Worm (Caenorhabditis elegans): ENCODE data around the gene C34C12.7.

The C34C12.7 gene

ce11 chrIII:3435152-3435551 is 53.0 kb downstream of the C34C12.7 start:
- TF ChIP-seq dmd-6 (GFP tag; IDR thresholded peaks at IDR 0.05) = peak; percentile 60
- TF ChIP-seq lin-39 (tag; optimal IDR thresholded peaks at IDR 0.05) = no peak
- peak in 1 of 2 experiments; percentile 51 for TF ChIP-seq mdl-1 (tag; optimal IDR thresholded peaks at IDR 0.05)
- no peak for TF ChIP-seq spr-1 (tag; optimal IDR thresholded peaks at IDR 0.05)
- TF ChIP-seq T26A8.4 (GFP tag; IDR thresholded peaks at IDR 0.05) = no peak
- TF ChIP-seq set-16 (GFP tag; IDR thresholded peaks at IDR 0.05) = no peak
- TF ChIP-seq lin-13 (GFP tag; optimal IDR thresholded peaks at IDR 0.05) = no peak
- peak in 1 of 2 experiments; percentile 4 for TF ChIP-seq lsy-2 (tag; optimal IDR thresholded peaks at IDR 0.05)
- TF ChIP-seq gei-8 (GFP tag; optimal IDR thresholded peaks at IDR 0.05) = no peak
- TF ChIP-seq mxl-2 (GFP tag; conservative IDR thresholded peaks at IDR 0.05) = no peak
- TF ChIP-seq jun-1 (tag; optimal IDR thresholded peaks at IDR 0.05) = no peak
- no peak for TF ChIP-seq ceh-20 (GFP tag; IDR thresholded peaks at IDR 0.05)
- peak; percentile 41 for TF ChIP-seq hlh-11 (tag; optimal IDR thresholded peaks at IDR 0.05)
- TF ChIP-seq F44E2.7 (GFP tag; IDR thresholded peaks at IDR 0.05) = no peak
- TF ChIP-seq lir-3 (tag; optimal IDR thresholded peaks at IDR 0.05) = no peak
- TF ChIP-seq daf-8 (GFP tag; IDR thresholded peaks at IDR 0.05) = no peak
- no peak for TF ChIP-seq F10B5.3 (tag; optimal IDR thresholded peaks at IDR 0.05)
- no peak for TF ChIP-seq aly-2 (tag; optimal IDR thresholded peaks at IDR 0.05)
- no peak for TF ChIP-seq pha-4 (GFP tag; IDR thresholded peaks at IDR 0.05)
- TF ChIP-seq pha-4 (tag; optimal IDR thresholded peaks at IDR 0.05) = no peak
- no peak for TF ChIP-seq zag-1 (tag; optimal IDR thresholded peaks at IDR 0.05)
- no peak for TF ChIP-seq ces-1 (GFP tag; optimal IDR thresholded peaks at IDR 0.05)
- peak; percentile 60 for TF ChIP-seq pqm-1 (tag; optimal IDR thresholded peaks at IDR 0.05)
- no peak for TF ChIP-seq nhr-77 (tag; optimal IDR thresholded peaks at IDR 0.05)
- TF ChIP-seq F26F4.8 (GFP tag; conservative IDR thresholded peaks at IDR 0.05) = no peak
- TF ChIP-seq ZK337.2 (GFP tag; IDR thresholded peaks at IDR 0.05) = no peak
- no peak for TF ChIP-seq daf-16 (GFP tag; optimal IDR thresholded peaks at IDR 0.05)
- no peak for TF ChIP-seq daf-16 (tag; optimal IDR thresholded peaks at IDR 0.05)
- peak in 1 of 2 experiments; percentile 99 for TF ChIP-seq unc-62 (GFP tag; optimal IDR thresholded peaks at IDR 0.05 in 1 of 2)
- no peak for TF ChIP-seq unc-62 (tag; optimal IDR thresholded peaks at IDR 0.05)
- no peak for TF ChIP-seq nhr-48 (tag; optimal IDR thresholded peaks at IDR 0.05)
- TF ChIP-seq R02D3.7 (tag; optimal IDR thresholded peaks at IDR 0.05) = no peak
- no peak for TF ChIP-seq egl-27 (tag; optimal IDR thresholded peaks at IDR 0.05)
- TF ChIP-seq nhr-42 (GFP tag; IDR thresholded peaks at IDR 0.05) = no peak
- TF ChIP-seq madf-9 (GFP tag; conservative IDR thresholded peaks at IDR 0.05) = no peak
- no peak for TF ChIP-seq zip-11 (GFP tag; IDR thresholded peaks at IDR 0.05)
- no peak for TF ChIP-seq lin-1 (GFP tag; IDR thresholded peaks at IDR 0.05)
- TF ChIP-seq mes-2 (tag; optimal IDR thresholded peaks at IDR 0.05; ENCODE audit: poor library complexity, severe bottlenecking) = no peak
- peak; percentile 72 for TF ChIP-seq nhr-28 (tag; optimal IDR thresholded peaks at IDR 0.05)
